Worm (Caenorhabditis elegans) whole organism, mixed stage, embryonic: ENCODE results near the gene ril-2.

ENCODE experiments used
- drap-1 ChIP-seq: fragments of 200-800 bp; sonication (Bioruptor generic); optimal IDR thresholded peaks from 3 replicates; lab custom pipeline; 2018; ENCODE audit warnings: mild to moderate bottlenecking, missing genetic modification characterization, missing compliant biosample characterization
- elt-1 ChIP-seq: sonication (generic microtip); optimal IDR thresholded peaks from 2 replicates; lab custom pipeline; 2017; ENCODE audit warnings: missing genetic modification characterization, mild to moderate bottlenecking, missing compliant biosample characterization, antibody characterized with exemption, moderate library complexity, borderline replicate concordance; ENCODE audit not compliant: insufficient read depth
- elt-3 ChIP-seq: fragments of 150-350 bp; optimal IDR thresholded peaks from 2 replicates; lab custom pipeline; 2014; ENCODE audit warnings: missing biosample characterization, missing genetic modification characterization
- lin-13 ChIP-seq: fragments of 150-350 bp; optimal IDR thresholded peaks from 2 replicates; lab custom pipeline; 2014; ENCODE audit warnings: missing biosample characterization, missing genetic modification characterization
- lsy-2 ChIP-seq: fragments of 150-350 bp; optimal IDR thresholded peaks from 2 replicates; lab custom pipeline; 2014; ENCODE audit warnings: missing biosample characterization, missing genetic modification characterization
- mep-1 ChIP-seq: fragments of 150-350 bp; optimal IDR thresholded peaks from 2 replicates; lab custom pipeline; 2017; ENCODE audit warnings: missing biosample characterization, missing genetic modification reagents, missing genetic modification characterization, inconsistent platforms
- nhr-12 ChIP-seq: fragments of 150-350 bp; optimal IDR thresholded peaks from 2 replicates; lab custom pipeline; 2014; ENCODE audit warnings: missing biosample characterization, missing genetic modification characterization
- nhr-76 ChIP-seq: sonication (generic microtip); optimal IDR thresholded peaks from 2 replicates; lab custom pipeline; 2017; ENCODE audit warnings: missing biosample characterization, missing genetic modification characterization
- unc-62 ChIP-seq: fragments of 150-350 bp; optimal IDR thresholded peaks from 2 replicates; lab custom pipeline; 2014; ENCODE audit warnings: missing biosample characterization, missing genetic modification reagents, missing genetic modification characterization
- ztf-11 ChIP-seq: fragments of 150-350 bp; optimal IDR thresholded peaks from 2 replicates; lab custom pipeline; 2014; ENCODE audit warnings: missing biosample characterization, missing genetic modification characterization

DNA sequence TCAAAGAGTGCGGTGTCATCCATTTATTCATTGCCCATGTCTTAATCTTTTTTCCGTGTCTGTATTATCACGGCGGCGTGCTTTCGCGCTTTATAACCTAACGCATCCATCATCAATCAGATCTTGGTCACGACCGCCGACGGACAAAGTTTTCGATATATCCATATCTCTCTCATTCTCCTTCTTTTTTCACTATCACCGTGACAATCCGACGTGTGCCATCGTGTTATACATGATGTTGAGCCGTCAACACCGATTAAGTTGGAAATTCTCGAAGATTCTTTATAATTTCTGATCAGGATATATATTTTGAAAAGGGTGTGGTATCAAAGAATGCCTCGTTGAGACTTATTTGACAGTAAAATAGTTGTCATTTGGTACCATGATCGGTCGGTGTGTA, 42.1 kb downstream of the ril-2 start:
- TF ChIP-seq nhr-76 (no peak), unc-62 (GFP tag; lab: Kevin White, UChicago) (no peak), nhr-12 (no peak), drap-1 (GFP tag; lab: Kevin White, UChicago) (no peak), lin-13 (tag; lab: Kevin White, UChicago) (no peak), lsy-2 (tag; lab: Kevin White, UChicago) (no peak), elt-1 (tag; lab: Kevin White, UChicago) (no peak), elt-3 (tag; lab: Kevin White, UChicago) (no peak), mep-1 (tag; lab: Kevin White, UChicago) (no peak), ztf-11 (tag; lab: Kevin White, UChicago) (no peak)
